Fruit fly (Drosophila melanogaster): ENCODE results near the gene Pgant4.

The Pgant4 gene

DNA sequence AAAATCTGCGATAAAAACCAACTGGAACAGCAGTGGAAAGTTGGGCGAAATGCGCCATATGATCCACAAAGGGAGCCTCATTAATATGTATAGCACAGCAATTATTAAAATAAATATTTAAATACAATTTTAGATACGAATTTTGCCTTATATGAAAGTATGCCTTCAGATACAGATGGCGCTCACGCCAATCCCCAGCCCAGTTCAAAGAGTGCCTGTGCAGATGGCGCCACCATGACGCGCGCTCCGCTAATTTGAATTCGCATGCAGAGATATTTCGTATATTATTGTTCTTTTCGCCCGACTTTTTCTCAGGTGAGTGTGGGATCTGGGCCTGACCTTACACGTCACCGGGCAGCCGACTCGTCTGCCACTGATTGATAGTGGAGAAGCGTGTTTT is at the start of gene Pgant4 (continued):
- TF ChIP-seq cwo (GFP tag; optimal IDR thresholded peaks at IDR 0.05), result no peak
- TF ChIP-seq fd3F (GFP tag; optimal IDR thresholded peaks at IDR 0.05), result peak; percentile 20
- no peak for TF ChIP-seq Sox100B (GFP tag; optimal IDR thresholded peaks at IDR 0.05)
- no peak for TF ChIP-seq vfl (GFP tag; optimal IDR thresholded peaks at IDR 0.05)
- no peak for TF ChIP-seq Kr (GFP tag; optimal IDR thresholded peaks at IDR 0.05)
- TF ChIP-seq tin (GFP tag; optimal IDR thresholded peaks at IDR 0.05), result peak; percentile 71
- TF ChIP-seq ERR (GFP tag; optimal IDR thresholded peaks at IDR 0.05), result no peak
- TF ChIP-seq emc (GFP tag; optimal IDR thresholded peaks at IDR 0.05), result no peak
- TF ChIP-seq CG1647 (GFP tag; optimal IDR thresholded peaks at IDR 0.05), result no peak
- no peak for TF ChIP-seq NC2α (GFP tag; optimal IDR thresholded peaks at IDR 0.05)
- peak; percentile 69; the same call in 1 of the 2 replicates for TF ChIP-seq CG11085 (GFP tag; IDR thresholded peaks at IDR 0.05)
- no peak for TF ChIP-seq nau (GFP tag; optimal IDR thresholded peaks at IDR 0.05)
- peak; percentile 47 for TF ChIP-seq CG10979 (tag; optimal IDR thresholded peaks at IDR 0.05)
- no peak for TF ChIP-seq da (GFP tag; optimal IDR thresholded peaks at IDR 0.05)
- no peak for TF ChIP-seq dm (GFP tag; optimal IDR thresholded peaks at IDR 0.05)
- no peak for TF ChIP-seq jing (GFP tag; optimal IDR thresholded peaks at IDR 0.05)
- TF ChIP-seq CG6689 (GFP tag; IDR thresholded peaks at IDR 0.05), result peak; percentile 37; the same call in 1 of the 2 replicates
- TF ChIP-seq eyg (GFP tag; optimal IDR thresholded peaks at IDR 0.05), result no peak
- peak; percentile 46; the same call in 1 of the 2 replicates for TF ChIP-seq ttk (GFP tag; IDR thresholded peaks at IDR 0.05)
- TF ChIP-seq bbx (GFP tag; IDR thresholded peaks at IDR 0.05; ENCODE audit: partially characterized antibody), result no peak
- TF ChIP-seq pita (GFP tag; optimal IDR thresholded peaks at IDR 0.05), result peak; percentile 9
- TF ChIP-seq CG31224 (GFP tag; IDR thresholded peaks at IDR 0.05), result no peak; the same call in 1 of the 2 replicates
- no peak for TF ChIP-seq salm (tag; optimal IDR thresholded peaks at IDR 0.05)
- no peak for TF ChIP-seq grn (GFP tag; optimal IDR thresholded peaks at IDR 0.05)
- peak; percentile 40; the same call in 1 of the 2 replicates for TF ChIP-seq Rx (GFP tag; IDR thresholded peaks at IDR 0.05)
- no peak for TF ChIP-seq tx (GFP tag; optimal IDR thresholded peaks at IDR 0.05)
- TF ChIP-seq CG8765 (GFP tag; IDR thresholded peaks at IDR 0.05), result 0 out of 2 replicates have a peak, but pooled peaks have one; percentile 32
- TF ChIP-seq p53 (GFP tag; optimal IDR thresholded peaks at IDR 0.05), result no peak
- TF ChIP-seq Bdp1 (GFP tag; optimal IDR thresholded peaks at IDR 0.05), result no peak
- no peak for TF ChIP-seq CG9437 (GFP tag; optimal IDR thresholded peaks at IDR 0.05)
- no peak for TF ChIP-seq CG3726 (GFP tag; IDR thresholded peaks at IDR 0.05)
- peak; percentile 71 for TF ChIP-seq CG14441 (GFP tag; IDR thresholded peaks at IDR 0.05)
- no peak for TF ChIP-seq pum (GFP tag; optimal IDR thresholded peaks at IDR 0.05)
- TF ChIP-seq zf30C (GFP tag; optimal IDR thresholded peaks at IDR 0.05), result no peak
- TF ChIP-seq gem (tag; optimal IDR thresholded peaks at IDR 0.05), result no peak
- TF ChIP-seq CG13123 (GFP tag; optimal IDR thresholded peaks at IDR 0.05), result peak; percentile 7
- peak; percentile 39 for TF ChIP-seq CG30431 (GFP tag; optimal IDR thresholded peaks at IDR 0.05)
- peak; percentile 57; the same call in 1 of the 3 replicates for TF ChIP-seq CG17361 (GFP tag; IDR thresholded peaks at IDR 0.05)
- TF ChIP-seq CG10431 (GFP tag; optimal IDR thresholded peaks at IDR 0.05), result no peak
- TF ChIP-seq vvl (GFP tag; IDR thresholded peaks at IDR 0.05), result peak; percentile 76
- TF ChIP-seq Mes4 (GFP tag; optimal IDR thresholded peaks at IDR 0.05), result no peak
- no peak for TF ChIP-seq CG8478 (optimal IDR thresholded peaks at IDR 0.05)
- no peak for TF ChIP-seq exex (tag; optimal IDR thresholded peaks at IDR 0.05)
- peak; percentile 28 for TF ChIP-seq CG10654 (GFP tag; optimal IDR thresholded peaks at IDR 0.05)
- no peak for TF ChIP-seq yki (optimal IDR thresholded peaks at IDR 0.05)
- TF ChIP-seq CG8359 (GFP tag; optimal IDR thresholded peaks at IDR 0.05; ENCODE audit: borderline replicate concordance), result no peak
- TF ChIP-seq bigmax (GFP tag; optimal IDR thresholded peaks at IDR 0.05), result no peak
- no peak for TF ChIP-seq Dfd (GFP tag; optimal IDR thresholded peaks at IDR 0.05)
- TF ChIP-seq croc (GFP tag; conservative IDR thresholded peaks at IDR 0.05), result peak; percentile 36; the same call in 2 of the 3 replicates
- peak; percentile 88 for TF ChIP-seq CG13894 (tag; optimal IDR thresholded peaks at IDR 0.05)
- peak; percentile 2 for TF ChIP-seq Mad (GFP tag; optimal IDR thresholded peaks at IDR 0.05)
- TF ChIP-seq stc (GFP tag; IDR thresholded peaks at IDR 0.05), result 0 out of 2 replicates have a peak, but pooled peaks have one; percentile 13
- TF ChIP-seq dmrt99B (tag; optimal IDR thresholded peaks at IDR 0.05), result no peak
